Fruit fly (Drosophila melanogaster) whole organism, adult: ENCODE results near the gene Vps53.

Source experiments
- Crg-1 ChIP-seq: fragments of 200-800 bp; sonication (Bioruptor generic); optimal IDR thresholded peaks from 2 replicates; lab custom pipeline; 2016; ENCODE audit warnings: missing biosample characterization, missing genetic modification characterization
- kay ChIP-seq: fragments of 200-800 bp; sonication (Bioruptor generic); peaks from one replicate; lab custom pipeline; 2016; ENCODE audit warnings: missing biosample characterization, missing genetic modification characterization, borderline replicate concordance
- pad ChIP-seq: fragments of 200-800 bp; sonication (Bioruptor generic); optimal IDR thresholded peaks from 3 replicates; lab custom pipeline; 2017; ENCODE audit warnings: missing biosample characterization, missing genetic modification characterization, mild to moderate bottlenecking, moderate library complexity, missing genetic modification reagents

- no peak for TF ChIP-seq pad
- TF ChIP-seq Crg-1 (GFP tag; lab: Kevin White, UChicago) = no peak
- no peak for TF ChIP-seq kay (GFP tag; lab: Kevin White, UChicago)
These were observed 8.1 kb downstream of the Vps53 start for dm6 chr2L:4377747-4378146.
